Fruit fly (Drosophila melanogaster): ENCODE results near the gene CG1677.

dm6 chrX:7300722-7301350 is 104.8 kb downstream of the CG1677 start:
- TF ChIP-seq CG11617 (GFP tag; optimal IDR thresholded peaks at IDR 0.05) (no peak), cnc (optimal IDR thresholded peaks at IDR 0.05) (no peak), Mnt (GFP tag; optimal IDR thresholded peaks at IDR 0.05) (no peak), cic (GFP tag; optimal IDR thresholded peaks at IDR 0.05) (peak; percentile 28), CG1620 (GFP tag; optimal IDR thresholded peaks at IDR 0.05) (no peak), tj (GFP tag; optimal IDR thresholded peaks at IDR 0.05) (peak; percentile 70), Crg-1 (GFP tag; optimal IDR thresholded peaks at IDR 0.05) (no peak), Hr96 (GFP tag; optimal IDR thresholded peaks at IDR 0.05) (no peak), pad (GFP tag; optimal IDR thresholded peaks at IDR 0.05) (no peak)
